Worm (Caenorhabditis elegans) whole organism, young adult: ENCODE measurements around the gene cdl-1.

Experiments
- B0019.2 ChIP-seq: fragments of 200-800 bp; sonication (Bioruptor generic); conservative IDR thresholded peaks from 2 replicates; pipeline ENCODE4 v1.3.6; 2022; ENCODE audit warnings: missing genetic modification reagents, missing genetic modification characterization, missing compliant biosample characterization
- F23B12.7 ChIP-seq: sonication (generic microtip); optimal IDR thresholded peaks from 2 replicates; lab custom pipeline; 2017; ENCODE audit warnings: missing genetic modification characterization, mild to moderate bottlenecking, missing compliant biosample characterization, antibody characterized with exemption, moderate library complexity; ENCODE audit not compliant: insufficient read depth
- F33H1.4 ChIP-seq: fragments of 200-800 bp; sonication (Bioruptor generic); IDR thresholded peaks from 2 replicates; pipeline ENCODE4 v1.3.6; 2022; ENCODE audit warnings: missing genetic modification reagents, missing genetic modification characterization, missing compliant biosample characterization
- F39B2.1 ChIP-seq: fragments of 200-800 bp; sonication (Bioruptor generic); IDR thresholded peaks from 2 replicates; pipeline ENCODE4 v1.3.6; 2022; ENCODE audit warnings: missing genetic modification reagents, missing genetic modification characterization, missing compliant biosample characterization
- F49E8.2 ChIP-seq: sonication (generic microtip); optimal IDR thresholded peaks from 3 replicates; lab custom pipeline; 2017; ENCODE audit warnings: missing genetic modification characterization, mild to moderate bottlenecking, missing compliant biosample characterization, antibody characterized with exemption, moderate library complexity; ENCODE audit not compliant: insufficient read depth
- K11D2.4 ChIP-seq: fragments of 200-800 bp; sonication (Bioruptor generic); IDR thresholded peaks from 2 replicates; pipeline ENCODE4 v1.3.6; 2022; ENCODE audit warnings: missing genetic modification reagents, missing genetic modification characterization, missing compliant biosample characterization
- K12H6.12 ChIP-seq: fragments of 200-800 bp; sonication (Bioruptor generic); optimal IDR thresholded peaks from 2 replicates; lab custom pipeline; 2018; ENCODE audit warnings: mild to moderate bottlenecking, missing genetic modification characterization, missing compliant biosample characterization
- T07F8.4 ChIP-seq: sonication (generic microtip); optimal IDR thresholded peaks from 2 replicates; lab custom pipeline; 2016; ENCODE audit warnings: mild to moderate bottlenecking, missing genetic modification characterization, moderate library complexity, missing compliant biosample characterization
- T26A5.8 ChIP-seq: sonication (generic microtip); optimal IDR thresholded peaks from 2 replicates; lab custom pipeline; 2016; ENCODE audit warnings: missing genetic modification characterization, missing compliant biosample characterization
- Y56A3A.18 ChIP-seq: fragments of 200-800 bp; sonication (Bioruptor generic); IDR thresholded peaks from 2 replicates; pipeline ENCODE4 v1.3.6; 2022; ENCODE audit warnings: missing genetic modification reagents, missing genetic modification characterization, missing compliant biosample characterization
- ZK185.1 ChIP-seq: sonication (generic microtip); optimal IDR thresholded peaks from 2 replicates; lab custom pipeline; 2016; ENCODE audit warnings: mild to moderate bottlenecking, missing genetic modification characterization, missing compliant biosample characterization; ENCODE audit not compliant: poor library complexity, severe bottlenecking
- akir-1 ChIP-seq: fragments of 200-800 bp; sonication (Bioruptor generic); optimal IDR thresholded peaks from 2 replicates; lab custom pipeline; 2018; ENCODE audit warnings: mild to moderate bottlenecking, missing genetic modification characterization, moderate library complexity, missing compliant biosample characterization
- atf-7 ChIP-seq: sonication (generic microtip); optimal IDR thresholded peaks from 2 replicates; lab custom pipeline; 2017; ENCODE audit warnings: mild to moderate bottlenecking, missing genetic modification characterization, missing compliant biosample characterization
- attf-3 ChIP-seq: fragments of 200-800 bp; sonication (Bioruptor generic); conservative IDR thresholded peaks from 2 replicates; pipeline ENCODE4 v1.3.6; 2022; ENCODE audit warnings: missing genetic modification reagents, missing genetic modification characterization, missing compliant biosample characterization
- attf-5 ChIP-seq: fragments of 200-800 bp; sonication (Bioruptor generic); optimal IDR thresholded peaks from 2 replicates; lab custom pipeline; 2018; ENCODE audit warnings: mild to moderate bottlenecking, missing genetic modification characterization, missing compliant biosample characterization
- attf-6 ChIP-seq: fragments of 200-800 bp; sonication (Bioruptor generic); IDR thresholded peaks from 2 replicates; pipeline ENCODE4 v1.3.6; 2022; ENCODE audit warnings: missing genetic modification reagents, missing genetic modification characterization, missing compliant biosample characterization
- bed-1 ChIP-seq: fragments of 200-800 bp; sonication (Bioruptor generic); IDR thresholded peaks from 2 replicates; pipeline ENCODE4 v1.3.6; 2022; ENCODE audit warnings: missing genetic modification reagents, missing genetic modification characterization, missing compliant biosample characterization
- cebp-1 ChIP-seq, 2 experiments: fragments of 200-800 bp in 1 of 2; sonication (Bioruptor generic) in 1 of 2; sonication (generic microtip) in 1 of 2; IDR thresholded peaks in 1 of 2; optimal IDR thresholded peaks in 1 of 2; 2 replicates each; pipeline versions ENCODE4 v1.3.6 to Lab custom; 2017 to 2022; ENCODE audit warnings: missing compliant biosample characterization in 2 of 2, missing genetic modification characterization in 2 of 2, mild to moderate bottlenecking in 1 of 2, missing genetic modification reagents in 1 of 2, moderate library complexity in 1 of 2
- cebp-2 ChIP-seq: fragments of 200-800 bp; sonication (Bioruptor generic); IDR thresholded peaks from 2 replicates; pipeline ENCODE4 v1.3.6; 2022; ENCODE audit warnings: missing genetic modification characterization, missing compliant biosample characterization
- ceh-27 ChIP-seq: fragments of 200-800 bp; sonication (Bioruptor generic); optimal IDR thresholded peaks from 2 replicates; lab custom pipeline; 2018; ENCODE audit warnings: mild to moderate bottlenecking, missing genetic modification characterization, moderate library complexity, missing compliant biosample characterization
- ceh-58 ChIP-seq: fragments of 200-800 bp; sonication (Bioruptor generic); IDR thresholded peaks from 2 replicates; pipeline ENCODE4 v1.3.6; 2022; ENCODE audit warnings: missing genetic modification characterization, missing compliant biosample characterization
- ceh-91 ChIP-seq: fragments of 200-800 bp; sonication (Bioruptor generic); IDR thresholded peaks from 2 replicates; pipeline ENCODE4 v1.3.6; 2022; ENCODE audit warnings: missing genetic modification reagents, missing genetic modification characterization, missing compliant biosample characterization
- die-1 ChIP-seq: sonication (generic microtip); optimal IDR thresholded peaks from 2 replicates; lab custom pipeline; 2016; ENCODE audit warnings: missing genotype, mild to moderate bottlenecking, missing genetic modification characterization, missing compliant biosample characterization
- dox-1 ChIP-seq: fragments of 200-800 bp; sonication (Bioruptor generic); IDR thresholded peaks from 2 replicates; pipeline ENCODE4 v1.3.6; 2022; ENCODE audit warnings: missing genetic modification reagents, missing genetic modification characterization, missing compliant biosample characterization
- dpl-1 ChIP-seq: fragments of 150-350 bp; optimal IDR thresholded peaks from 2 replicates; lab custom pipeline; 2014; ENCODE audit warnings: missing biosample characterization, missing genetic modification reagents, missing genetic modification characterization
- egl-44 ChIP-seq: fragments of 200-800 bp; sonication (Bioruptor generic); IDR thresholded peaks from 2 replicates; pipeline ENCODE4 v1.3.6; 2022; ENCODE audit warnings: missing genetic modification reagents, missing genetic modification characterization, missing compliant biosample characterization
- gei-17 ChIP-seq: fragments of 200-800 bp; sonication (Bioruptor generic); optimal IDR thresholded peaks from 2 replicates; lab custom pipeline; 2018; ENCODE audit warnings: mild to moderate bottlenecking, missing genetic modification characterization, missing compliant biosample characterization
- him-1 ChIP-seq: sonication (generic microtip); optimal IDR thresholded peaks from 2 replicates; lab custom pipeline; 2016; ENCODE audit warnings: missing genotype, missing genetic modification reagents, missing genetic modification characterization, missing compliant biosample characterization
- hmg-1.2 ChIP-seq: fragments of 200-800 bp; sonication (Bioruptor generic); IDR thresholded peaks from 2 replicates; pipeline ENCODE4 v1.3.6; 2022; ENCODE audit warnings: missing genetic modification reagents, missing genetic modification characterization, missing compliant biosample characterization
- lin-35 ChIP-seq, 3 experiments: fragments of 150-350 bp in 2 of 3; sonication (generic microtip) in 1 of 3; optimal IDR thresholded peaks; 2 replicates each; lab custom pipeline; 2014 to 2018; ENCODE audit warnings: missing biosample characterization in 3 of 3, missing genetic modification characterization in 3 of 3, missing genetic modification reagents in 3 of 3
- lin-40 ChIP-seq: sonication (generic microtip); optimal IDR thresholded peaks from 2 replicates; lab custom pipeline; 2016; ENCODE audit warnings: missing genetic modification characterization, mild to moderate bottlenecking, missing compliant biosample characterization, missing genotype, missing genetic modification reagents
- lir-1 ChIP-seq: fragments of 200-800 bp; sonication (Bioruptor generic); conservative IDR thresholded peaks from 2 replicates; pipeline ENCODE4 v1.3.6; 2022; ENCODE audit warnings: missing genetic modification reagents, missing genetic modification characterization, missing compliant biosample characterization
- lsy-27 ChIP-seq: sonication (generic microtip); optimal IDR thresholded peaks from 2 replicates; lab custom pipeline; 2017; ENCODE audit warnings: missing genetic modification characterization, mild to moderate bottlenecking, missing compliant biosample characterization, antibody characterized with exemption, missing genotype, borderline replicate concordance; ENCODE audit not compliant: insufficient read depth
- madf-3 ChIP-seq: fragments of 200-800 bp; sonication (Bioruptor generic); IDR thresholded peaks from 2 replicates; pipeline ENCODE4 v1.3.6; 2022; ENCODE audit warnings: missing genetic modification reagents, missing genetic modification characterization, missing compliant biosample characterization
- madf-6 ChIP-seq: fragments of 200-800 bp; sonication (Bioruptor generic); IDR thresholded peaks from 2 replicates; pipeline ENCODE4 v1.3.6; 2022; ENCODE audit warnings: missing genetic modification reagents, missing genetic modification characterization, missing compliant biosample characterization
- mcd-1 ChIP-seq: fragments of 200-800 bp; sonication (Bioruptor generic); IDR thresholded peaks from 2 replicates; pipeline ENCODE4 v1.3.6; 2022; ENCODE audit warnings: missing genetic modification reagents, missing genetic modification characterization, missing compliant biosample characterization
- nfya-1 ChIP-seq: sonication (generic microtip); optimal IDR thresholded peaks from 2 replicates; lab custom pipeline; 2017; ENCODE audit warnings: antibody characterized with exemption, missing compliant biosample characterization, missing genetic modification characterization, borderline replicate concordance; ENCODE audit not compliant: insufficient read depth
- nhr-120 ChIP-seq: fragments of 200-800 bp; sonication (Bioruptor generic); IDR thresholded peaks from 2 replicates; pipeline ENCODE4 v1.3.6; 2022; ENCODE audit warnings: missing genetic modification characterization, missing compliant biosample characterization
- nhr-27 ChIP-seq: fragments of 200-800 bp; sonication (Bioruptor generic); optimal IDR thresholded peaks from 2 replicates; lab custom pipeline; 2018; ENCODE audit warnings: mild to moderate bottlenecking, missing genetic modification characterization, moderate library complexity, missing compliant biosample characterization
- nhr-80 ChIP-seq: sonication (generic microtip); optimal IDR thresholded peaks from 2 replicates; lab custom pipeline; 2016; ENCODE audit warnings: missing genetic modification characterization, missing compliant biosample characterization
- rpc-1 ChIP-seq, 2 experiments: fragments of 150-350 bp in 1 of 2; sonication (generic microtip) in 1 of 2; optimal IDR thresholded peaks; 2 replicates each; lab custom pipeline; 2014 to 2018; ENCODE audit warnings: missing biosample characterization in 1 of 2, missing genetic modification characterization in 1 of 2, missing genetic modification reagents in 1 of 2, missing genotype in 1 of 2
- tbx-9 ChIP-seq: sonication (generic microtip); optimal IDR thresholded peaks from 2 replicates; lab custom pipeline; 2016; ENCODE audit warnings: borderline replicate concordance, missing genetic modification characterization, inconsistent platforms, missing compliant biosample characterization
- unc-130 ChIP-seq: sonication (generic microtip); optimal IDR thresholded peaks from 2 replicates; lab custom pipeline; 2016; ENCODE audit warnings: missing genetic modification reagents, missing genetic modification characterization, missing compliant biosample characterization
- zfh-2 ChIP-seq: fragments of 200-800 bp; sonication (Bioruptor generic); conservative IDR thresholded peaks from 2 replicates; pipeline ENCODE4 v1.3.6; 2022; ENCODE audit warnings: missing genetic modification reagents, missing genetic modification characterization, missing compliant biosample characterization
- zim-3 ChIP-seq: sonication (generic microtip); optimal IDR thresholded peaks from 2 replicates; lab custom pipeline; 2017; ENCODE audit warnings: mild to moderate bottlenecking, missing genetic modification characterization, moderate library complexity, missing compliant biosample characterization
- ztf-6 ChIP-seq: fragments of 200-800 bp; sonication (Bioruptor generic); IDR thresholded peaks from 2 replicates; pipeline ENCODE4 v1.3.6; 2022; ENCODE audit warnings: missing genetic modification reagents, missing genetic modification characterization, missing compliant biosample characterization

The cdl-1 gene

ce11 chrII:10784780-10785463 is at the start of gene cdl-1:
TSS of gene cdl-1 (plus strand) at chrII:10785452.
- TF ChIP-seq madf-6 (GFP tag; lab: Robert Waterston, UW) (peak; percentile 54; the same call in 1 of the 2 replicates), attf-5 (GFP tag; lab: Kevin White, UChicago) (peak; percentile 67), cebp-1 (GFP tag; IDR thresholded peaks at IDR 0.05; lab: Robert Waterston, UW) (no peak), cebp-1 (tag; optimal IDR thresholded peaks at IDR 0.05; lab: Kevin White, UChicago) (peak; percentile 46), nhr-120 (GFP tag; lab: Robert Waterston, UW) (no peak), F39B2.1 (GFP tag; lab: Robert Waterston, UW) (no peak), atf-7 (tag; lab: Kevin White, UChicago) (no peak), egl-44 (GFP tag; lab: Robert Waterston, UW) (no peak), ztf-6 (no peak), attf-3 (GFP tag; lab: Robert Waterston, UW) (no peak), him-1 (tag; lab: Kevin White, UChicago) (no peak), nhr-80 (no peak), mcd-1 (peak; percentile 15; the same call in 1 of the 2 replicates), K11D2.4 (GFP tag; lab: Robert Waterston, UW) (no peak), zfh-2 (GFP tag; lab: Robert Waterston, UW) (no peak), tbx-9 (tag; lab: Kevin White, UChicago) (no peak), dpl-1 (GFP tag; lab: Kevin White, UChicago) (peak; percentile 79), lir-1 (GFP tag; lab: Robert Waterston, UW) (no peak), attf-6 (GFP tag; lab: Robert Waterston, UW) (no peak), nfya-1 (no peak), hmg-1.2 (no peak; the same call in 1 of the 2 replicates), lin-35 (GFP tag; optimal IDR thresholded peaks at IDR 0.05; lab: Kevin White, UChicago) (peak in 1 of 3 experiments; percentile 84), Y56A3A.18 (GFP tag; lab: Robert Waterston, UW) (no peak), unc-130 (no peak), lin-40 (tag; lab: Kevin White, UChicago) (no peak), bed-1 (GFP tag; lab: Robert Waterston, UW) (no peak), gei-17 (GFP tag; lab: Kevin White, UChicago) (no peak), zim-3 (tag; lab: Kevin White, UChicago) (no peak), F49E8.2 (tag; lab: Kevin White, UChicago) (no peak), T07F8.4 (tag; lab: Kevin White, UChicago) (no peak), F23B12.7 (tag; lab: Kevin White, UChicago) (peak; percentile 3), dox-1 (GFP tag; lab: Robert Waterston, UW) (0 out of 2 replicates have a peak, but pooled peaks have one; percentile 15), ZK185.1 (peak; percentile 44), nhr-27 (tag; lab: Kevin White, UChicago) (no peak), lsy-27 (tag; lab: Kevin White, UChicago) (no peak), cebp-2 (GFP tag; lab: Robert Waterston, UW) (no peak), B0019.2 (GFP tag; lab: Robert Waterston, UW) (no peak), K12H6.12 (tag; lab: Kevin White, UChicago) (no peak), madf-3 (GFP tag; lab: Robert Waterston, UW) (peak; percentile 63; the same call in 1 of the 2 replicates), akir-1 (GFP tag; lab: Kevin White, UChicago) (no peak), T26A5.8 (tag; lab: Kevin White, UChicago) (no peak), ceh-91 (GFP tag; lab: Robert Waterston, UW) (no peak), ceh-27 (GFP tag; lab: Kevin White, UChicago) (peak; percentile 37), F33H1.4 (GFP tag; lab: Robert Waterston, UW) (no peak), rpc-1 (optimal IDR thresholded peaks at IDR 0.05; lab: Kevin White, UChicago) (no peak), rpc-1 (tag; optimal IDR thresholded peaks at IDR 0.05; lab: Kevin White, UChicago) (no peak), die-1 (tag; lab: Kevin White, UChicago) (no peak), ceh-58 (GFP tag; lab: Robert Waterston, UW) (no peak)
